Fruit fly (Drosophila melanogaster): ENCODE results near the gene CG4338.

- TF ChIP-seq Myc (optimal IDR thresholded peaks at IDR 0.05) (no peak), ttk (optimal IDR thresholded peaks at IDR 0.05) (no peak), Sin3A (optimal IDR thresholded peaks at IDR 0.05) (no peak), insv (optimal IDR thresholded peaks at IDR 0.05) (no peak), psq (optimal IDR thresholded peaks at IDR 0.05) (no peak)
These were observed 32.3 kb upstream of the CG4338 start for dm6 chr3R:15243046-15243356.
